Worm (Caenorhabditis elegans) whole organism, young adult: ENCODE results near the gene T25D3.3.

ENCODE experiments used
- B0261.1 ChIP-seq: sonication (generic microtip); optimal IDR thresholded peaks from 2 replicates; lab custom pipeline; 2016; ENCODE audit warnings: mild to moderate bottlenecking, missing genetic modification characterization, moderate library complexity, missing compliant biosample characterization
- C06A6.2 ChIP-seq: fragments of 200-800 bp; sonication (Bioruptor generic); conservative IDR thresholded peaks from 2 replicates; pipeline ENCODE4 v1.3.6; 2022; ENCODE audit warnings: missing genetic modification characterization, missing compliant biosample characterization
- D2030.7 ChIP-seq: fragments of 200-800 bp; sonication (Bioruptor generic); IDR thresholded peaks from 2 replicates; pipeline ENCODE4 v1.3.6; 2022; ENCODE audit warnings: missing genetic modification reagents, missing genetic modification characterization, missing compliant biosample characterization
- F10E7.11 ChIP-seq: sonication (generic microtip); optimal IDR thresholded peaks from 2 replicates; lab custom pipeline; 2017; ENCODE audit warnings: mild to moderate bottlenecking, missing genetic modification characterization, moderate library complexity, missing compliant biosample characterization
- F39B2.1 ChIP-seq: fragments of 200-800 bp; sonication (Bioruptor generic); IDR thresholded peaks from 2 replicates; pipeline ENCODE4 v1.3.6; 2022; ENCODE audit warnings: missing genetic modification reagents, missing genetic modification characterization, missing compliant biosample characterization
- F57C9.4 ChIP-seq: sonication (generic microtip); optimal IDR thresholded peaks from 2 replicates; lab custom pipeline; 2017; ENCODE audit warnings: mild to moderate bottlenecking, missing genetic modification characterization, missing compliant biosample characterization
- K11D2.4 ChIP-seq: fragments of 200-800 bp; sonication (Bioruptor generic); IDR thresholded peaks from 2 replicates; pipeline ENCODE4 v1.3.6; 2022; ENCODE audit warnings: missing genetic modification reagents, missing genetic modification characterization, missing compliant biosample characterization
- T26A5.8 ChIP-seq: sonication (generic microtip); optimal IDR thresholded peaks from 2 replicates; lab custom pipeline; 2016; ENCODE audit warnings: missing genetic modification characterization, missing compliant biosample characterization
- Y53F4B.3 ChIP-seq: fragments of 200-800 bp; sonication (Bioruptor generic); IDR thresholded peaks from 2 replicates; pipeline ENCODE4 v1.3.6; 2022; ENCODE audit warnings: missing genetic modification reagents, missing genetic modification characterization, missing compliant biosample characterization
- Y79H2A.3 ChIP-seq: fragments of 200-800 bp; sonication (Bioruptor generic); conservative IDR thresholded peaks from 2 replicates; pipeline ENCODE4 v1.3.6; 2022; ENCODE audit warnings: missing genetic modification reagents, missing genetic modification characterization, missing compliant biosample characterization
- Y95B8A.8 ChIP-seq: fragments of 200-800 bp; sonication (Bioruptor generic); IDR thresholded peaks from 2 replicates; pipeline ENCODE4 v1.3.6; 2022; ENCODE audit warnings: missing genetic modification reagents, missing genetic modification characterization, missing compliant biosample characterization
- ZK185.1 ChIP-seq: sonication (generic microtip); optimal IDR thresholded peaks from 2 replicates; lab custom pipeline; 2016; ENCODE audit warnings: mild to moderate bottlenecking, missing genetic modification characterization, missing compliant biosample characterization; ENCODE audit not compliant: poor library complexity, severe bottlenecking
- akir-1 ChIP-seq: fragments of 200-800 bp; sonication (Bioruptor generic); optimal IDR thresholded peaks from 2 replicates; lab custom pipeline; 2018; ENCODE audit warnings: mild to moderate bottlenecking, missing genetic modification characterization, moderate library complexity, missing compliant biosample characterization
- athp-1 ChIP-seq: sonication (generic microtip); optimal IDR thresholded peaks from 2 replicates; lab custom pipeline; 2017; ENCODE audit warnings: mild to moderate bottlenecking, missing genetic modification characterization, missing compliant biosample characterization
- attf-6 ChIP-seq: fragments of 200-800 bp; sonication (Bioruptor generic); IDR thresholded peaks from 2 replicates; pipeline ENCODE4 v1.3.6; 2022; ENCODE audit warnings: missing genetic modification reagents, missing genetic modification characterization, missing compliant biosample characterization
- bed-1 ChIP-seq: fragments of 200-800 bp; sonication (Bioruptor generic); IDR thresholded peaks from 2 replicates; pipeline ENCODE4 v1.3.6; 2022; ENCODE audit warnings: missing genetic modification reagents, missing genetic modification characterization, missing compliant biosample characterization
- ceh-79 ChIP-seq: sonication (generic microtip); optimal IDR thresholded peaks from 2 replicates; lab custom pipeline; 2017; ENCODE audit warnings: mild to moderate bottlenecking, missing genetic modification characterization, missing compliant biosample characterization
- ceh-91 ChIP-seq: fragments of 200-800 bp; sonication (Bioruptor generic); IDR thresholded peaks from 2 replicates; pipeline ENCODE4 v1.3.6; 2022; ENCODE audit warnings: missing genetic modification reagents, missing genetic modification characterization, missing compliant biosample characterization
- dox-1 ChIP-seq: fragments of 200-800 bp; sonication (Bioruptor generic); IDR thresholded peaks from 2 replicates; pipeline ENCODE4 v1.3.6; 2022; ENCODE audit warnings: missing genetic modification reagents, missing genetic modification characterization, missing compliant biosample characterization
- dpff-1 ChIP-seq: sonication (generic microtip); optimal IDR thresholded peaks from 2 replicates; lab custom pipeline; 2017; ENCODE audit warnings: mild to moderate bottlenecking, missing genetic modification characterization, missing compliant biosample characterization
- dpl-1 ChIP-seq: fragments of 150-350 bp; optimal IDR thresholded peaks from 2 replicates; lab custom pipeline; 2014; ENCODE audit warnings: missing biosample characterization, missing genetic modification reagents, missing genetic modification characterization
- egl-18 ChIP-seq: fragments of 200-800 bp; sonication (Bioruptor generic); IDR thresholded peaks from 2 replicates; pipeline ENCODE4 v1.3.6; 2022; ENCODE audit warnings: missing genetic modification reagents, missing genetic modification characterization, missing compliant biosample characterization
- ets-4 ChIP-seq: fragments of 200-800 bp; sonication (Bioruptor generic); optimal IDR thresholded peaks from 2 replicates; lab custom pipeline; 2018; ENCODE audit warnings: mild to moderate bottlenecking, missing genetic modification characterization, missing compliant biosample characterization
- gei-17 ChIP-seq: fragments of 200-800 bp; sonication (Bioruptor generic); optimal IDR thresholded peaks from 2 replicates; lab custom pipeline; 2018; ENCODE audit warnings: mild to moderate bottlenecking, missing genetic modification characterization, missing compliant biosample characterization
- hlh-26 ChIP-seq: fragments of 200-800 bp; sonication (Bioruptor generic); conservative IDR thresholded peaks from 2 replicates; pipeline ENCODE4 v1.3.6; 2022; ENCODE audit warnings: missing genetic modification reagents, missing genetic modification characterization, missing compliant biosample characterization
- hmg-20 ChIP-seq: fragments of 200-800 bp; sonication (Bioruptor generic); IDR thresholded peaks from 2 replicates; pipeline ENCODE4 v1.3.6; 2022; ENCODE audit warnings: missing genetic modification reagents, missing genetic modification characterization, missing compliant biosample characterization
- hrde-1 ChIP-seq: sonication (generic microtip); optimal IDR thresholded peaks from 2 replicates; lab custom pipeline; 2016; ENCODE audit warnings: missing genetic modification characterization, mild to moderate bottlenecking, missing compliant biosample characterization, moderate library complexity, missing genotype, missing genetic modification reagents, borderline replicate concordance
- let-526 ChIP-seq: fragments of 200-800 bp; sonication (Bioruptor generic); IDR thresholded peaks from 2 replicates; pipeline ENCODE4 v1.3.6; 2022; ENCODE audit warnings: missing genetic modification reagents, missing genetic modification characterization, missing compliant biosample characterization
- let-607 ChIP-seq, 2 experiments: fragments of 200-800 bp in 1 of 2; sonication (Bioruptor generic) in 1 of 2; sonication (generic microtip) in 1 of 2; optimal IDR thresholded peaks; 2 replicates each; lab custom pipeline; 2016 to 2018; ENCODE audit warnings: mild to moderate bottlenecking in 2 of 2, missing compliant biosample characterization in 2 of 2, missing genetic modification characterization in 2 of 2, moderate library complexity in 2 of 2, missing genotype in 1 of 2
- lin-40 ChIP-seq: sonication (generic microtip); optimal IDR thresholded peaks from 2 replicates; lab custom pipeline; 2016; ENCODE audit warnings: missing genetic modification characterization, mild to moderate bottlenecking, missing compliant biosample characterization, missing genotype, missing genetic modification reagents
- lin-54 ChIP-seq: fragments of 200-800 bp; sonication (Bioruptor generic); optimal IDR thresholded peaks from 2 replicates; lab custom pipeline; 2018; ENCODE audit warnings: mild to moderate bottlenecking, missing genetic modification characterization, missing compliant biosample characterization
- lsy-27 ChIP-seq: sonication (generic microtip); optimal IDR thresholded peaks from 2 replicates; lab custom pipeline; 2017; ENCODE audit warnings: missing genetic modification characterization, mild to moderate bottlenecking, missing compliant biosample characterization, antibody characterized with exemption, missing genotype, borderline replicate concordance; ENCODE audit not compliant: insufficient read depth
- madf-8 ChIP-seq: fragments of 200-800 bp; sonication (Bioruptor generic); conservative IDR thresholded peaks from 2 replicates; pipeline ENCODE4 v1.3.6; 2022; ENCODE audit warnings: missing genetic modification reagents, missing genetic modification characterization, missing compliant biosample characterization
- mel-28 ChIP-seq: sonication (generic microtip); optimal IDR thresholded peaks from 2 replicates; lab custom pipeline; 2016; ENCODE audit warnings: borderline replicate concordance, mild to moderate bottlenecking, missing genetic modification characterization, missing compliant biosample characterization
- nhr-179 ChIP-seq: sonication (generic microtip); optimal IDR thresholded peaks from 2 replicates; lab custom pipeline; 2016; ENCODE audit warnings: mild to moderate bottlenecking, missing genetic modification characterization, missing compliant biosample characterization
- nhr-80 ChIP-seq: sonication (generic microtip); optimal IDR thresholded peaks from 2 replicates; lab custom pipeline; 2016; ENCODE audit warnings: missing genetic modification characterization, missing compliant biosample characterization
- pha-4 ChIP-seq: fragments of 150-350 bp; sonication (generic microtip); optimal IDR thresholded peaks from 2 replicates; lab custom pipeline; 2014; ENCODE audit warnings: missing biosample characterization, missing genetic modification reagents, missing genetic modification characterization
- rcor-1 ChIP-seq: fragments of 200-800 bp; sonication (Bioruptor generic); IDR thresholded peaks from 2 replicates; pipeline ENCODE4 v1.3.6; 2022; ENCODE audit warnings: missing genetic modification reagents, missing genetic modification characterization, missing compliant biosample characterization
- rec-8 ChIP-seq, 2 experiments: sonication (generic microtip); optimal IDR thresholded peaks; 2 replicates each; lab custom pipeline; 2016; ENCODE audit warnings: mild to moderate bottlenecking in 2 of 2, missing genetic modification characterization in 2 of 2, missing genetic modification reagents in 2 of 2, missing genotype in 2 of 2, missing biosample characterization in 1 of 2, missing compliant biosample characterization in 1 of 2, moderate library complexity in 1 of 2
- sptf-2 ChIP-seq: fragments of 200-800 bp; sonication (Bioruptor generic); optimal IDR thresholded peaks from 2 replicates; lab custom pipeline; 2018; ENCODE audit warnings: mild to moderate bottlenecking, missing genetic modification characterization, missing compliant biosample characterization
- tbp1 ChIP-seq: fragments of 200-800 bp; sonication (Bioruptor generic); optimal IDR thresholded peaks from 2 replicates; lab custom pipeline; 2018; ENCODE audit warnings: mild to moderate bottlenecking, missing genetic modification characterization, missing compliant biosample characterization
- tlf-1 ChIP-seq: fragments of 200-800 bp; sonication (Bioruptor generic); optimal IDR thresholded peaks from 2 replicates; lab custom pipeline; 2018; ENCODE audit warnings: mild to moderate bottlenecking, missing genetic modification characterization, missing compliant biosample characterization
- unc-130 ChIP-seq: sonication (generic microtip); optimal IDR thresholded peaks from 2 replicates; lab custom pipeline; 2016; ENCODE audit warnings: missing genetic modification reagents, missing genetic modification characterization, missing compliant biosample characterization
- zfh-2 ChIP-seq: fragments of 200-800 bp; sonication (Bioruptor generic); conservative IDR thresholded peaks from 2 replicates; pipeline ENCODE4 v1.3.6; 2022; ENCODE audit warnings: missing genetic modification reagents, missing genetic modification characterization, missing compliant biosample characterization
- ztf-22 ChIP-seq: fragments of 200-800 bp; sonication (Bioruptor generic); optimal IDR thresholded peaks from 2 replicates; lab custom pipeline; 2018; ENCODE audit warnings: mild to moderate bottlenecking, missing genetic modification characterization, moderate library complexity, missing compliant biosample characterization

Gene T25D3.3

ce11 chrII:152283-152682 is at the start of gene T25D3.3:
T25D3.3 (plus strand) TSS chrII:152583.
- no peak for TF ChIP-seq attf-6 (GFP tag; lab: Robert Waterston, UW)
- no peak for TF ChIP-seq ceh-91 (GFP tag; lab: Robert Waterston, UW)
- TF ChIP-seq unc-130 (GFP tag; lab: Kevin White, UChicago) = no peak
- no peak for TF ChIP-seq ceh-79 (tag; lab: Kevin White, UChicago)
- no peak for TF ChIP-seq lsy-27 (tag; lab: Kevin White, UChicago)
- no peak for TF ChIP-seq hlh-26 (GFP tag; lab: Robert Waterston, UW)
- no peak for TF ChIP-seq dpl-1 (GFP tag; lab: Kevin White, UChicago)
- no peak for TF ChIP-seq akir-1 (GFP tag; lab: Kevin White, UChicago)
- TF ChIP-seq F10E7.11 (tag; lab: Kevin White, UChicago) = no peak
- TF ChIP-seq tlf-1 = no peak
- no peak for TF ChIP-seq dox-1 (GFP tag; lab: Robert Waterston, UW)
- TF ChIP-seq lin-54 (GFP tag; lab: Kevin White, UChicago) = no peak
- TF ChIP-seq K11D2.4 (GFP tag; lab: Robert Waterston, UW) = no peak

ce11 chrII:104234-104633 is 48.1 kb upstream of the T25D3.3 start, which contains the start of gene col-68:
col-68 (plus strand) TSS chrII:104534.
- TF ChIP-seq athp-1 (tag; lab: Kevin White, UChicago) = no peak
- no peak for TF ChIP-seq tbp1 (GFP tag; lab: Kevin White, UChicago)
- no peak for TF ChIP-seq attf-6 (GFP tag; lab: Robert Waterston, UW)
- TF ChIP-seq gei-17 (GFP tag; lab: Kevin White, UChicago) = no peak
- no peak for TF ChIP-seq Y53F4B.3
- TF ChIP-seq Y95B8A.8 (GFP tag; lab: Robert Waterston, UW) = no peak
- no peak for TF ChIP-seq ets-4 (GFP tag; lab: Kevin White, UChicago)
- TF ChIP-seq Y79H2A.3 = no peak

DNA sequence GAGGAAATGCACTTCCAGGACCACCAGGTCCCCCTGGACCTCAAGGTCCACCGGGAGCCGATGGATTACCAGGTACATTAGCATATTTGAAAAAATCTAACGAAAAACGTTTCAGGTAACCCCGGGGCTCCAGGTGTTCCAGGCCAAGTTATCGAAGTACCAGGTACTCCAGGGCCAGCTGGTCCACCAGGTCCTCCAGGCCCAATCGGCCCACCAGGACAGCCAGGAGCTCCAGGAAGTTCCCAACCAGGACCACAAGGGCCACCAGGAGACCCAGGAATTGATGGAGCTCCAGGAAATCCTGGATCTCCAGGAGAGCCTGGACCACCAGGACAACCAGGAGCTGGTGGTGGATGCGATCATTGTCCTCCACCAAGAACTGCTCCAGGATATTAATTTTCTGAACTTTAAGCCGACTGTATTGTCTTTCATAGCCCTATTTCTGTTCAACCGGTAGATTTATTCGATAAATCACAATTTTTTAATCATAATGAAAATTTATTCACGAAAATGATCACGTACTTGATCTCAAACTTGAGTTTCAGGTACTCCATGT is 47.0 kb upstream of the T25D3.3 start:
- TF ChIP-seq dpff-1 (tag; lab: Kevin White, UChicago) = no peak
- no peak for TF ChIP-seq pha-4
- TF ChIP-seq nhr-80 = no peak
- no peak for TF ChIP-seq B0261.1 (tag; lab: Kevin White, UChicago)
- peak; percentile 71 for TF ChIP-seq zfh-2 (GFP tag; lab: Robert Waterston, UW)
- no peak for TF ChIP-seq let-526 (GFP tag; lab: Robert Waterston, UW)
- no peak for TF ChIP-seq hrde-1 (tag; lab: Kevin White, UChicago)
- no peak for TF ChIP-seq bed-1 (GFP tag; lab: Robert Waterston, UW)
- TF ChIP-seq Y53F4B.3 = no peak
- no peak for TF ChIP-seq mel-28
- no peak for TF ChIP-seq let-607 (tag; optimal IDR thresholded peaks at IDR 0.05; lab: Kevin White, UChicago)
- TF ChIP-seq F39B2.1 (GFP tag; lab: Robert Waterston, UW) = no peak
- TF ChIP-seq T26A5.8 (tag; lab: Kevin White, UChicago) = no peak
- no peak for TF ChIP-seq gei-17 (GFP tag; lab: Kevin White, UChicago)
- no peak for TF ChIP-seq lin-40 (tag; lab: Kevin White, UChicago)
- no peak for TF ChIP-seq F57C9.4
- no peak for TF ChIP-seq madf-8 (GFP tag; lab: Robert Waterston, UW)
- no peak for TF ChIP-seq nhr-179
- TF ChIP-seq rec-8 (tag; optimal IDR thresholded peaks at IDR 0.05; lab: Kevin White, UChicago) = peak in 1 of 2 experiments; percentile 6
- TF ChIP-seq ZK185.1 (tag; lab: Kevin White, UChicago) = no peak
- TF ChIP-seq rcor-1 = no peak
- no peak for TF ChIP-seq ztf-22 (GFP tag; lab: Kevin White, UChicago)
- TF ChIP-seq hmg-20 (GFP tag; lab: Robert Waterston, UW) = no peak
- no peak for TF ChIP-seq D2030.7 (GFP tag; lab: Robert Waterston, UW)
- 0 out of 2 replicates have a peak, but pooled peaks have one; percentile 5 for TF ChIP-seq dox-1 (GFP tag; lab: Robert Waterston, UW)
- no peak for TF ChIP-seq sptf-2
- TF ChIP-seq C06A6.2 (GFP tag; lab: Robert Waterston, UW) = no peak
- TF ChIP-seq egl-18 (GFP tag; lab: Robert Waterston, UW) = no peak
